Fruit fly (Drosophila melanogaster) whole organism: ENCODE data around the gene Dus1.

Source experiments
- CG8478 ChIP-seq: fragments of >200 bp; optimal IDR thresholded peaks from 2 replicates; lab custom pipeline; 2018; ENCODE audit warnings: inconsistent platforms
- Dll ChIP-seq: fragments of >200 bp; optimal IDR thresholded peaks from 2 replicates; lab custom pipeline; 2017
- EcR ChIP-seq, 2 experiments: fragments of >200 bp; optimal IDR thresholded peaks; 2 replicates each; lab custom pipeline; 2017; ENCODE audit warnings: missing biosample characterization in 2 of 2, missing genetic modification characterization in 2 of 2, missing genetic modification reagents in 2 of 2
- pan ChIP-seq: fragments of >200 bp; optimal IDR thresholded peaks from 2 replicates; lab custom pipeline; 2017
- psq ChIP-seq: fragments of >200 bp; optimal IDR thresholded peaks from 2 replicates; lab custom pipeline; 2017
- usp ChIP-seq: fragments of >200 bp; optimal IDR thresholded peaks from 2 replicates; lab custom pipeline; 2017; ENCODE audit warnings: missing biosample characterization, missing genetic modification characterization, mixed read lengths

The Dus1 gene

dm6 chr2L:271553-271952 is at the start of gene Dus1:
TSS of gene Dus1 (minus strand) at chr2L:271744.
- TF ChIP-seq EcR (GFP tag; optimal IDR thresholded peaks at IDR 0.05; lab: Kevin White, UChicago): no peak
- TF ChIP-seq psq (lab: Kevin White, UChicago): no peak
- TF ChIP-seq Dll (lab: Kevin White, UChicago): no peak
- no peak for TF ChIP-seq CG8478
- TF ChIP-seq pan: no peak
- TF ChIP-seq usp (GFP tag; lab: Kevin White, UChicago): no peak

- TF ChIP-seq CG8478 (no peak), Dll (lab: Kevin White, UChicago) (no peak)
Observed at dm6 chr2L:321148-321547, 49.6 kb upstream of the Dus1 start, which contains the start of gene CG11911. TSS of gene CG11911 (minus strand) at chr2L:321248.

- no peak for TF ChIP-seq CG8478
- TF ChIP-seq usp (GFP tag; lab: Kevin White, UChicago): no peak
- TF ChIP-seq Dll (lab: Kevin White, UChicago): no peak
- no peak for TF ChIP-seq pan
- TF ChIP-seq EcR (GFP tag; optimal IDR thresholded peaks at IDR 0.05; lab: Kevin White, UChicago): no peak
- TF ChIP-seq psq (lab: Kevin White, UChicago): no peak
Observed at dm6 chr2L:319745-320144, 48.2 kb upstream of the Dus1 start.

- no peak for TF ChIP-seq pan
- no peak for TF ChIP-seq Dll (lab: Kevin White, UChicago)
- TF ChIP-seq usp (GFP tag; lab: Kevin White, UChicago): no peak
- no peak for TF ChIP-seq CG8478
- no peak for TF ChIP-seq EcR (GFP tag; optimal IDR thresholded peaks at IDR 0.05; lab: Kevin White, UChicago)
- TF ChIP-seq psq (lab: Kevin White, UChicago): no peak
Observed at dm6 chr2L:319159-319558, 47.6 kb upstream of the Dus1 start, which contains the start of gene CG11912. TSS of gene CG11912 (minus strand) at chr2L:319259.

- TF ChIP-seq usp (GFP tag; lab: Kevin White, UChicago): no peak
- no peak for TF ChIP-seq pan
- TF ChIP-seq psq (lab: Kevin White, UChicago): no peak
- no peak for TF ChIP-seq CG8478
- TF ChIP-seq Dll (lab: Kevin White, UChicago): peak; percentile 11
- TF ChIP-seq EcR (GFP tag; optimal IDR thresholded peaks at IDR 0.05; lab: Kevin White, UChicago): no peak
Observed at dm6 chr2L:309812-310431, 38.4 kb upstream of the Dus1 start.

dm6 chr2L:309177-309576 is 37.6 kb upstream of the Dus1 start:
- TF ChIP-seq EcR (GFP tag; optimal IDR thresholded peaks at IDR 0.05; lab: Kevin White, UChicago) (no peak), psq (lab: Kevin White, UChicago) (no peak), usp (GFP tag; lab: Kevin White, UChicago) (no peak), pan (peak; percentile 73), Dll (lab: Kevin White, UChicago) (no peak)

- TF ChIP-seq EcR (GFP tag; optimal IDR thresholded peaks at IDR 0.05; lab: Kevin White, UChicago) (no peak), psq (lab: Kevin White, UChicago) (no peak), CG8478 (no peak), usp (GFP tag; lab: Kevin White, UChicago) (no peak), Dll (lab: Kevin White, UChicago) (no peak), pan (no peak)
Observed at dm6 chr2L:308194-308706, 36.7 kb upstream of the Dus1 start.

- no peak for TF ChIP-seq pan
- no peak for TF ChIP-seq usp (GFP tag; lab: Kevin White, UChicago)
- no peak for TF ChIP-seq EcR (GFP tag; optimal IDR thresholded peaks at IDR 0.05; lab: Kevin White, UChicago)
- TF ChIP-seq Dll (lab: Kevin White, UChicago): no peak
- TF ChIP-seq psq (lab: Kevin White, UChicago): no peak
- no peak for TF ChIP-seq CG8478
Observed at dm6 chr2L:307129-307528, 35.6 kb upstream of the Dus1 start.

dm6 chr2L:306188-306927 is 34.8 kb upstream of the Dus1 start:
- TF ChIP-seq psq (lab: Kevin White, UChicago) (no peak), CG8478 (no peak), Dll (lab: Kevin White, UChicago) (no peak), pan (no peak), usp (GFP tag; lab: Kevin White, UChicago) (no peak), EcR (GFP tag; optimal IDR thresholded peaks at IDR 0.05; lab: Kevin White, UChicago) (no peak)

dm6 chr2L:305646-306045 is 34.1 kb upstream of the Dus1 start, which contains the start of gene Plc21C:
TSS of gene Plc21C (plus strand) at chr2L:305935.
- no peak for TF ChIP-seq CG8478
- no peak for TF ChIP-seq usp (GFP tag; lab: Kevin White, UChicago)
- no peak for TF ChIP-seq pan
- no peak for TF ChIP-seq psq (lab: Kevin White, UChicago)

dm6 chr2L:305198-305597 is 33.7 kb upstream of the Dus1 start:
- TF ChIP-seq usp (GFP tag; lab: Kevin White, UChicago) (no peak), CG8478 (no peak), EcR (GFP tag; optimal IDR thresholded peaks at IDR 0.05; lab: Kevin White, UChicago) (no peak), pan (no peak), Dll (lab: Kevin White, UChicago) (no peak), psq (lab: Kevin White, UChicago) (no peak)

dm6 chr2L:303306-303962 is 31.9 kb upstream of the Dus1 start:
- no peak for TF ChIP-seq EcR (GFP tag; optimal IDR thresholded peaks at IDR 0.05; lab: Kevin White, UChicago)
- TF ChIP-seq psq (lab: Kevin White, UChicago): no peak
- TF ChIP-seq Dll (lab: Kevin White, UChicago): no peak
- TF ChIP-seq pan: no peak
- no peak for TF ChIP-seq usp (GFP tag; lab: Kevin White, UChicago)
- no peak for TF ChIP-seq CG8478
